Fruit fly (Drosophila melanogaster) whole organism, wandering third instar larva: Measurements from ENCODE around the gene CG16781.

Experiments used
- Abd-B ChIP-seq: fragments of >200 bp; optimal IDR thresholded peaks from 2 replicates; lab custom pipeline; 2017; ENCODE audit warnings: missing biosample characterization, missing genetic modification characterization
- CG32264 ChIP-seq: fragments of 200-800 bp; sonication (Bioruptor generic); optimal IDR thresholded peaks from 2 replicates; lab custom pipeline; 2016; ENCODE audit warnings: missing biosample characterization, missing genetic modification characterization
- CG9705 ChIP-seq: fragments of 200-800 bp; sonication (Bioruptor generic); optimal IDR thresholded peaks from 2 replicates; lab custom pipeline; 2018; ENCODE audit warnings: missing biosample characterization, mild to moderate bottlenecking, missing genetic modification characterization
- CrebA ChIP-seq: fragments of 200-800 bp; sonication (Bioruptor generic); optimal IDR thresholded peaks from 2 replicates; lab custom pipeline; 2016; ENCODE audit warnings: missing biosample characterization, mild to moderate bottlenecking, missing genetic modification characterization, borderline replicate concordance
- Dfd ChIP-seq: fragments of >200 bp; optimal IDR thresholded peaks from 2 replicates; lab custom pipeline; 2017; ENCODE audit warnings: missing biosample characterization, missing genetic modification characterization
- Dif ChIP-seq: fragments of 200-275, 200-300 bp; sonication (Bioruptor generic); optimal IDR thresholded peaks from 2 replicates; lab custom pipeline; 2018; ENCODE audit warnings: missing biosample characterization, missing genetic modification characterization; ENCODE audit not compliant: partially characterized antibody
- GATAd ChIP-seq: sonication (Bioruptor generic); optimal IDR thresholded peaks from 2 replicates; lab custom pipeline; 2016; ENCODE audit warnings: missing biosample characterization, missing genetic modification characterization
- HLH106 ChIP-seq: fragments of 200-800 bp; optimal IDR thresholded peaks from 3 replicates; lab custom pipeline; 2019; ENCODE audit warnings: missing biosample characterization, mild to moderate bottlenecking, missing genetic modification characterization, moderate library complexity
- Hnf4 ChIP-seq: fragments of 200-800 bp; sonication (Bioruptor generic); optimal IDR thresholded peaks from 2 replicates; lab custom pipeline; 2016; ENCODE audit warnings: missing biosample characterization, mild to moderate bottlenecking, missing genetic modification characterization
- Hr78 ChIP-seq: fragments of >200 bp; optimal IDR thresholded peaks from 2 replicates; lab custom pipeline; 2017; ENCODE audit warnings: missing biosample characterization, missing genetic modification characterization
- Hr83 ChIP-seq: fragments of 200-300 bp; sonication (Bioruptor generic); optimal IDR thresholded peaks from 2 replicates; lab custom pipeline; 2016; ENCODE audit warnings: missing biosample characterization, mild to moderate bottlenecking, missing genetic modification characterization, moderate library complexity; ENCODE audit not compliant: poor library complexity, severe bottlenecking
- Jra ChIP-seq: sonication (Bioruptor generic); optimal IDR thresholded peaks from 2 replicates; lab custom pipeline; 2016; ENCODE audit warnings: missing biosample characterization, missing genetic modification characterization
- Mio ChIP-seq: sonication (Bioruptor generic); optimal IDR thresholded peaks from 2 replicates; lab custom pipeline; 2016; ENCODE audit warnings: missing biosample characterization, missing genetic modification characterization
- Myc ChIP-seq: fragments of >200 bp; optimal IDR thresholded peaks from 2 replicates; lab custom pipeline; 2017
- N ChIP-seq: fragments of >200 bp; optimal IDR thresholded peaks from 2 replicates; lab custom pipeline; 2018; ENCODE audit warnings: missing biosample characterization, missing external identifiers, missing genetic modification characterization
- OdsH ChIP-seq: fragments of 200-800 bp; sonication (Bioruptor generic); optimal IDR thresholded peaks from 2 replicates; lab custom pipeline; 2016; ENCODE audit warnings: missing biosample characterization, mild to moderate bottlenecking, missing genetic modification characterization
- Rel ChIP-seq, 2 experiments: fragments of 200-800 bp; sonication (Bioruptor generic) in 1 of 2; optimal IDR thresholded peaks; 2 replicates in 1 of 2; 3 replicates in 1 of 2; lab custom pipeline; 2016 to 2019; ENCODE audit warnings: mild to moderate bottlenecking in 2 of 2, missing biosample characterization in 2 of 2, missing genetic modification characterization in 2 of 2, moderate library complexity in 1 of 2
- Sp1 ChIP-seq: fragments of 200-800 bp; sonication (Bioruptor generic); optimal IDR thresholded peaks from 3 replicates; lab custom pipeline; 2019; ENCODE audit warnings: missing biosample characterization, mild to moderate bottlenecking, missing genetic modification characterization, moderate library complexity
- Vsx2 ChIP-seq: fragments of 200-300, 225-300 bp; sonication (Bioruptor generic); optimal IDR thresholded peaks from 2 replicates; lab custom pipeline; 2018; ENCODE audit warnings: missing biosample characterization, missing genetic modification characterization; ENCODE audit not compliant: partially characterized antibody
- br ChIP-seq: fragments of 200-800 bp; sonication (Bioruptor generic); optimal IDR thresholded peaks from 2 replicates; lab custom pipeline; 2016; ENCODE audit warnings: missing biosample characterization, missing genetic modification characterization
- brk ChIP-seq: fragments of 200-800 bp; sonication (Bioruptor generic); optimal IDR thresholded peaks from 2 replicates; lab custom pipeline; 2016; ENCODE audit warnings: missing biosample characterization, mild to moderate bottlenecking, missing genetic modification characterization
- dl ChIP-seq, 2 experiments: fragments of 175-275, 200-275 bp in 1 of 2; fragments of 200-275 bp in 1 of 2; sonication (Bioruptor generic); optimal IDR thresholded peaks; lab custom pipeline; 2018; ENCODE audit warnings: mild to moderate bottlenecking in 2 of 2, missing biosample characterization in 2 of 2, missing genetic modification characterization in 2 of 2, moderate library complexity in 2 of 2; ENCODE audit not compliant: partially characterized antibody in 2 of 2, insufficient read depth in 1 of 2
- dmrt93B ChIP-seq: fragments of 200-800 bp; sonication (Bioruptor generic); optimal IDR thresholded peaks from 2 replicates; lab custom pipeline; 2018; ENCODE audit warnings: missing biosample characterization, mild to moderate bottlenecking, missing genetic modification characterization
- dsf ChIP-seq: sonication (Bioruptor generic); optimal IDR thresholded peaks from 2 replicates; lab custom pipeline; 2016; ENCODE audit warnings: missing biosample characterization, missing genetic modification characterization, borderline replicate concordance
- ey ChIP-seq: fragments of 200-800 bp; sonication (Bioruptor generic); optimal IDR thresholded peaks from 2 replicates; lab custom pipeline; 2016; ENCODE audit warnings: missing biosample characterization, missing genetic modification characterization
- foxo ChIP-seq, 2 experiments: fragments of 200-800 bp; sonication (Bioruptor generic); optimal IDR thresholded peaks; 2 replicates in 1 of 2; 3 replicates in 1 of 2; lab custom pipeline; 2016 to 2017; ENCODE audit warnings: missing biosample characterization in 2 of 2, missing genetic modification characterization in 2 of 2
- fru ChIP-seq: fragments of 200-800 bp; sonication (Bioruptor generic); optimal IDR thresholded peaks from 3 replicates; lab custom pipeline; 2016; ENCODE audit warnings: missing biosample characterization, mild to moderate bottlenecking, missing genetic modification characterization
- h ChIP-seq: fragments of 200-800 bp; sonication (Bioruptor generic); optimal IDR thresholded peaks from 3 replicates; lab custom pipeline; 2016; ENCODE audit warnings: missing biosample characterization, mild to moderate bottlenecking, missing genetic modification characterization
- jim ChIP-seq: fragments of 175-275, 200-325 bp; sonication (Bioruptor generic); optimal IDR thresholded peaks from 2 replicates; lab custom pipeline; 2016; ENCODE audit warnings: missing biosample characterization, mild to moderate bottlenecking, missing genetic modification characterization
- lola ChIP-seq: fragments of >200 bp; optimal IDR thresholded peaks from 2 replicates; lab custom pipeline; 2017; ENCODE audit warnings: missing biosample characterization, missing genetic modification characterization
- pan ChIP-seq: fragments of >200 bp; optimal IDR thresholded peaks from 2 replicates; lab custom pipeline; 2017
- psq ChIP-seq: fragments of 200-800 bp; sonication (Bioruptor generic); optimal IDR thresholded peaks from 3 replicates; lab custom pipeline; 2017; ENCODE audit warnings: missing biosample characterization, mild to moderate bottlenecking, missing genetic modification characterization, moderate library complexity
- rgr ChIP-seq: fragments of 200-800 bp; sonication (Bioruptor generic); optimal IDR thresholded peaks from 3 replicates; lab custom pipeline; 2016; ENCODE audit warnings: missing biosample characterization, mild to moderate bottlenecking, missing genetic modification characterization
- sage ChIP-seq: fragments of 200-800 bp; sonication (Bioruptor generic); optimal IDR thresholded peaks from 2 replicates; lab custom pipeline; 2016; ENCODE audit warnings: missing biosample characterization, mild to moderate bottlenecking, missing genetic modification characterization
- sv ChIP-seq: fragments of 200-800 bp; sonication (Bioruptor generic); optimal IDR thresholded peaks from 3 replicates; lab custom pipeline; 2016; ENCODE audit warnings: missing biosample characterization, missing genetic modification characterization
- tai ChIP-seq: sonication (Bioruptor generic); optimal IDR thresholded peaks from 2 replicates; lab custom pipeline; 2016; ENCODE audit warnings: missing biosample characterization, missing genetic modification characterization
- usp ChIP-seq: fragments of >200 bp; optimal IDR thresholded peaks from 2 replicates; lab custom pipeline; 2017; ENCODE audit warnings: missing biosample characterization, missing genetic modification characterization
- woc ChIP-seq: sonication (Bioruptor generic); optimal IDR thresholded peaks from 2 replicates; lab custom pipeline; 2016; ENCODE audit warnings: missing biosample characterization, mild to moderate bottlenecking, missing genetic modification characterization

The CG16781 gene

DNA sequence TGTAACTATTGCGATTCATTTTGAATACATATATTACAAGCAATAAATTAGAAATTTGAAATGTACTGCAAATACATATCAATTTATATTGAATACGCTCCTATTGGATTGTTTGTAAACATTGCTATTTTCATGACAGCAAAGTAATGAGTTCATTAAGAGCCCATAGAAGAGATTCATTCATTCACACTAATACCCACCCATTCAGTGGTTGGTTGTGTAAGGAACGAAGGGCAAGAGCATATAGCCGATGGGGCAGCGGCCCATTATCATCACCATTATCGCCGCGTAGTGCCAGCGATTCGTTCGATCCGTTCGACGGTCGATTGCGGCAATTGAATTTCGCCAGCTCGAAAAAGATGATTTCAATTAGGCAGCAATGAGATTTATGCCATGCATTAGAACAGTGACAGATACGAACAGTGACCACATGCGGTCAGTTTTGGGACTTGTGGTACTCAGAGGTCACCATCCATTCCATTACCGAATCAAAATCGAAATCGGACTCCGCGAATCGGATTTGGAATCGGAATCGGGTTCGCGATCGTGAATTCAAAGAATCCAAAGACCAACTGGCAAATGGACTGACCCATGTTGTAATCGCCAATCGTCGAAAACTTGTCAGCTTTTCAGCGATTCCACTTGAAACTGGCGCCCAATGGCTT, 21.2 kb downstream of the CG16781 start:
- no peak for TF ChIP-seq Vsx2 (GFP tag; lab: Kevin White, UChicago)
- TF ChIP-seq Myc, result no peak
- no peak for TF ChIP-seq dmrt93B (GFP tag; lab: Kevin White, UChicago)
- TF ChIP-seq Dif (GFP tag; lab: Kevin White, UChicago), result no peak
- TF ChIP-seq Hnf4, result no peak
- no peak for TF ChIP-seq GATAd (GFP tag; lab: Kevin White, UChicago)
- no peak for TF ChIP-seq ey
- TF ChIP-seq rgr, result no peak
- no peak for TF ChIP-seq psq (GFP tag; lab: Kevin White, UChicago)
- TF ChIP-seq usp, result no peak
- TF ChIP-seq, all 38 proteins: peak for 0

DNA sequence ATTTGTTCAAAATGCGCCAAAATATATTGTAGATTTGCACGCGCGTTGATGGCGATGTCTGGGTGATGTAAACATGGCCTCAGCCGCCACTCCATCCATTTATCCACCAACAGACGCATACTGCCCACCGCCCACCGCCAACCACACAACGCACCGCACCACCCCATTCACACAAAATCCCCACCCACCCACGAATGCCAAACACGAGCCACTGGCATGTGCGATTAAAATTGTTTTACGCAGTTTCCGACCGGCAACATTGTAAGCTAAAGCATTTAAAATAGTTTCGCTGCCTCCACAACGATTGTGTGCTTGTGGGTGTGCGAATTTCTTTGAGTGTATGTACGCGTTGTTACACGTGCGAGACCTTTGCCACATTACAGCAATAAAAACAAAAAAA, 23.3 kb downstream of the CG16781 start:
- TF ChIP-seq Dif (GFP tag; lab: Kevin White, UChicago) (no peak), usp (no peak), pan (no peak), fru (no peak), dl (GFP tag; optimal IDR thresholded peaks at IDR 0.05; lab: Kevin White, UChicago; ENCODE audit: insufficient read depth in 1 of 2, partially characterized antibody in 2 of 2) (no peak), Hr83 (GFP tag; lab: Kevin White, UChicago) (no peak), br (GFP tag; lab: Kevin White, UChicago) (no peak), foxo (GFP tag; optimal IDR thresholded peaks at IDR 0.05; lab: Kevin White, UChicago) (no peak), Hnf4 (no peak), psq (GFP tag; lab: Kevin White, UChicago) (no peak), CG32264 (no peak)

DNA sequence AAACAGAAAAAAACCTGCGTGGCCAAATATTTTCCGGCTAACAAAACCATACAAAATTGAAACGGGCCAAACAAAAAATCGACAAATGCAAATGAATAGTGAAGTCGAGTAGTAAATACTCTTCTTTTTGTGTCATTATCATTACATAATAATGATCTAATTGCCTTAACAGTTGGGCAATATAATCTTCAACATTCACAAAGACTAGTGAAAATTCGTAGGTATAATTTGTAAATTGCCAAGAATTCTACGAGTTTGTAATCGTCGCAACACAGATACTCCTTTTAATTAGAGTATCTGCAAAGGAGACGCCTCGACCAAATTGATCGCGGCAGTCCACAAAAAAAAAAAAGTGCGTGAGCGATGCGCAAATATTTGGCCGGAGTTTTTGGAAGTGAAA, 26.4 kb downstream of the CG16781 start:
- TF ChIP-seq Mio (GFP tag; lab: Kevin White, UChicago) (no peak), Hr78 (no peak), Hnf4 (peak; percentile 38), sv (GFP tag; lab: Kevin White, UChicago) (no peak), fru (peak; percentile 55), Jra (GFP tag; lab: Kevin White, UChicago) (no peak), Dif (GFP tag; lab: Kevin White, UChicago) (no peak), br (GFP tag; lab: Kevin White, UChicago) (peak; percentile 20), Hr83 (GFP tag; lab: Kevin White, UChicago) (no peak), Rel (GFP tag; optimal IDR thresholded peaks at IDR 0.05; lab: Kevin White, UChicago) (no peak), Rel (tag; optimal IDR thresholded peaks at IDR 0.05; lab: Kevin White, UChicago) (peak; percentile 4), sage (GFP tag; lab: Kevin White, UChicago) (peak; percentile 68), Abd-B (GFP tag; lab: Kevin White, UChicago) (no peak), dmrt93B (GFP tag; lab: Kevin White, UChicago) (peak; percentile 46), woc (peak; percentile 76), N (GFP tag; lab: Kevin White, UChicago) (no peak), ey (peak; percentile 46), tai (GFP tag; lab: Kevin White, UChicago) (no peak), pan (no peak), jim (GFP tag; lab: Kevin White, UChicago) (no peak), lola (GFP tag; lab: Kevin White, UChicago) (no peak), GATAd (GFP tag; lab: Kevin White, UChicago) (no peak), foxo (GFP tag; optimal IDR thresholded peaks at IDR 0.05; lab: Kevin White, UChicago) (peak in 1 of 2 experiments; percentile 59), brk (GFP tag; lab: Kevin White, UChicago) (no peak), Myc (no peak), psq (GFP tag; lab: Kevin White, UChicago) (no peak), Sp1 (GFP tag; lab: Kevin White, UChicago) (peak; percentile 39), OdsH (GFP tag; lab: Kevin White, UChicago) (peak; percentile 7), CG9705 (no peak), dl (GFP tag; optimal IDR thresholded peaks at IDR 0.05; lab: Kevin White, UChicago; ENCODE audit: insufficient read depth in 1 of 2, partially characterized antibody in 2 of 2) (no peak), HLH106 (tag; lab: Kevin White, UChicago) (peak; percentile 74), CG32264 (peak; percentile 5), h (GFP tag; lab: Kevin White, UChicago) (peak; percentile 76), Vsx2 (GFP tag; lab: Kevin White, UChicago) (no peak), CrebA (GFP tag; lab: Kevin White, UChicago) (peak; percentile 38), usp (no peak), Dfd (GFP tag; lab: Kevin White, UChicago) (no peak), dsf (no peak), rgr (peak; percentile 47)
